Worm (Caenorhabditis elegans): ENCODE measurements around the gene srj-15.

Gene srj-15

DNA sequence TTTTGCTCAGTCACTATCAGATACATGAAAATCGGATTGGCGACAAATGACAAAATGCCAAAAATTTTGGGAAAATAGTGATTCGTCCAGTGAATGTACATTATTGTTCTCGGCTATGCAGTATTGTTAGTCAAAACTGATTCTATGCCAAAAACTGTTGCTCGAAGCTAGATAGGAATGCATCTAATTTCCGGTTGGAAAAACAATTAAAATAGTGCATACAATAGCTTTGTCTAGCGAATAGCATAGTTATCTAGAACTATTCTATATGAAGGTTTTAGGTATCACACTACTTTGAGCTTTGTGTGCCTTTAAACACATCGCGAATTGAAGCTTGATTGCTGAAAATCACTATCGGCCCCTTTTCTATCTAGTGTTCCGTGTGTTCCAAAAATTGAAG is at the start of gene srj-15:
srj-15 (minus strand) TSS at position 101 of the 400 bp plus-strand sequence.
- TF ChIP-seq flt-1 (GFP tag; IDR thresholded peaks at IDR 0.05) (no peak), hnd-1 (tag; optimal IDR thresholded peaks at IDR 0.05) (no peak)

DNA sequence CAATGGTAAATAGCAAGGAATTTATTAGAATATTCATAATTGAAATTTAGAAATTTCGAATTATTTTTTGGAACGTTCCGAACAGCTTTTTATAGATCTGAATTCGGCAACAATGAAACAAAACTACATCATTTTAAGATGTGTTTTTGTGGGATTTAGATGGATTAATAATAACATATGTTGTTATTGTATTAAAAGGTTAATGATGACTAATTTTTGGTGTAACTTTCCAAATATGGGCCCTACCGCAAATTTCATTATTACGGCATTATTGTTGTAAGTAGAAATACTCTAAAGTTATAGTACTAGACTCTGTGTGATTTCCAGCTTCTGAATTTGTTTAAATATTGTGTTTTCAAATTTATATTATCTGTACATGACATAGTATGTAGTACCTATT is 49.1 kb upstream of the srj-15 start, which contains the start of gene F59A7.11:
F59A7.11 (minus strand) TSS at position 101 of the 400 bp plus-strand sequence.
- no peak for TF ChIP-seq ceh-36 (tag; optimal IDR thresholded peaks at IDR 0.05)
- no peak for TF ChIP-seq sea-1 (GFP tag; conservative IDR thresholded peaks at IDR 0.05)
- TF ChIP-seq hmbx-1 (tag; optimal IDR thresholded peaks at IDR 0.05): no peak
- no peak for TF ChIP-seq tra-4 (tag; optimal IDR thresholded peaks at IDR 0.05)
- no peak for TF ChIP-seq scrt-1 (GFP tag; IDR thresholded peaks at IDR 0.05)
- TF ChIP-seq aly-1 (tag; optimal IDR thresholded peaks at IDR 0.05): no peak
- no peak for TF ChIP-seq ceh-13 (GFP tag; optimal IDR thresholded peaks at IDR 0.05)
- no peak for TF ChIP-seq ama-1 (optimal IDR thresholded peaks at IDR 0.05)

DNA sequence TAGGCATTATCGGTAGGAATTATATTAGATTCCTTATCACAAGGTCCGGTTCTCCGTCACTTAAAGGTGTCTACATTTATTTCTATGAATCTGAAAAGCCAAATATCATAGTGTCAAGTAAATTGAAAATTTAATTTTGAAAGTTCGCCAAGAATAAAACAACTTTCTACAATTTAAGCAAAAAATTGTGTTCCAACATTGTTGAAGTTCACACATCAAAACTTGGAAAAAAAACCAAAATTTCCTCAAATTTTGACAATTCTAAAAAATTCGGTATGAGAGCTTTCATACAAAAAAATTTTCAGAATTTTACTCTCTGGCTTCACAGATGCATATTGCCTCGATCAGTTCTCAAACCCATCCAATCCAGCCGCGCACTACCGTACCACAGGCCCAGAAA is 47.1 kb upstream of the srj-15 start, which contains the start of gene F59A7.7:
F59A7.7 (plus strand) TSS at position 301 of the 400 bp plus-strand sequence.
- no peak for TF ChIP-seq hmg-4 (GFP tag; optimal IDR thresholded peaks at IDR 0.05)
- no peak for TF ChIP-seq sea-1 (GFP tag; conservative IDR thresholded peaks at IDR 0.05)

DNA sequence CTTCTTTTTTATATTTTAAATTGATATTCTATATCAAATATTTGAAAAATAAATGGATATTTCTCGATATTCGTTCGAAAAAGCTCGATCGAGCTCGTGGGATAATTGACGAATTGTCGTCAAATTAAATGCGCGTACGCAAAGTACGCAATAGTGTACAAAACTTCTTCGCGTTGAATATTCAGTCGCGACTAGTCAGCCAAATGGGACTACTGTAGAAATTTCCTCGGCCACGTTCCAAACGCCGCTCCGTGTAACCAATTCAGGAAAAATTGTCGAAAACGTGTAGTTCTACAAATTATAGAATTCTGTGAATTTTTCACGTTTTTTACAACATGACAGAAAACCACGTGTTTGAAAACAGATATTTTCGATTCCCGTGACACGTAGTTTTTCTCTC is 43.7 kb upstream of the srj-15 start:
- no peak for TF ChIP-seq ama-1 (optimal IDR thresholded peaks at IDR 0.05)
- TF ChIP-seq ets-7 (tag; optimal IDR thresholded peaks at IDR 0.05): no peak
- TF ChIP-seq hmg-4 (GFP tag; optimal IDR thresholded peaks at IDR 0.05): no peak
- no peak for TF ChIP-seq B0310.2 (tag; optimal IDR thresholded peaks at IDR 0.05)

DNA sequence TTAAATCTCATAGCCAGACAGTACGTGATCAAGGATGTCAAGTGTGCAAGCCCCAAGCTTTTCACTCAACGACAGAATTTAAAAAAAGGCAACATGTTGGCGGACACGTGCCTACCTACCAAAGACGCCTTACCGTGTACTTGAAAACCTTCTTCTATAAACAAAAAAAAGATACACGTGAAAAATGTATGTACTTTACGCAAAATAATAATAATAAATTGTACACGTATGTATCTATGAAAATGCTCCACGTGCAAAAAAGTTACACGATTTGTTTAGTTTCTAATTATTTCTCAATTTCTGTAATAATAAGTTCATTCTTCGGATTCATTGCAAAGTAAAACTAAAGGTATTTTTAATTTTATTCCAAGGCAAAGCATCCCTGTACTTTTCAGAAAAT is 40.0 kb upstream of the srj-15 start, which contains the start of gene cysl-4:
cysl-4 (plus strand) TSS at position 301 of the 400 bp plus-strand sequence.
- TF ChIP-seq ceh-13 (GFP tag; optimal IDR thresholded peaks at IDR 0.05) (no peak), tbx-37 (GFP tag; conservative IDR thresholded peaks at IDR 0.05) (no peak), hmbx-1 (tag; optimal IDR thresholded peaks at IDR 0.05) (no peak), sea-1 (GFP tag; conservative IDR thresholded peaks at IDR 0.05) (no peak), scrt-1 (GFP tag; IDR thresholded peaks at IDR 0.05) (no peak), B0310.2 (tag; optimal IDR thresholded peaks at IDR 0.05) (no peak), hnd-1 (tag; optimal IDR thresholded peaks at IDR 0.05) (no peak), pes-1 (GFP tag; IDR thresholded peaks at IDR 0.05) (no peak), ceh-36 (tag; optimal IDR thresholded peaks at IDR 0.05) (no peak), hmg-4 (GFP tag; optimal IDR thresholded peaks at IDR 0.05) (no peak), ama-1 (optimal IDR thresholded peaks at IDR 0.05) (no peak), tra-4 (tag; optimal IDR thresholded peaks at IDR 0.05) (no peak), tbx-11 (GFP tag; IDR thresholded peaks at IDR 0.05) (no peak), F13C5.2 (tag; optimal IDR thresholded peaks at IDR 0.05) (no peak)

DNA sequence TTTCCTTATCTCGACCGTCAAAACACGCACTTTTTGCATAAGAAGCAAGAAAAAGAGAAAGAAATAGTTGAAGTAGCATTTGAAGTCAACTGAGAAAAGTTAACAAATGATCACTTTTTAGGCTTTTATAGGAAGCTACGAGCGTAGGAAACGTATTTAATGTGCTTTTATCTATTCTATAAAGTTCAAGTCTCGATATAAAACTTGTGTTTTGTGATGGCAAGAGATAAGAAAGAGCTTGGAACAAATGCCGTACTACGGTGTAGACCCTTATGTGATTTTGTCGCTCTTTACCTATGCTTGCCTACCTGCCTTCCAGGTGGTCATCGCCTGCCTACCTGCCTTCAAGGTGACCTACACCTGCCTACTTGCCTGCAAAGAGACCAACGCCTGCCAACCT is 39.5 kb upstream of the srj-15 start, which contains the start of gene clec-206:
clec-206 (minus strand) TSS at position 101 of the 400 bp plus-strand sequence.
- no peak for TF ChIP-seq sea-1 (GFP tag; conservative IDR thresholded peaks at IDR 0.05)

DNA sequence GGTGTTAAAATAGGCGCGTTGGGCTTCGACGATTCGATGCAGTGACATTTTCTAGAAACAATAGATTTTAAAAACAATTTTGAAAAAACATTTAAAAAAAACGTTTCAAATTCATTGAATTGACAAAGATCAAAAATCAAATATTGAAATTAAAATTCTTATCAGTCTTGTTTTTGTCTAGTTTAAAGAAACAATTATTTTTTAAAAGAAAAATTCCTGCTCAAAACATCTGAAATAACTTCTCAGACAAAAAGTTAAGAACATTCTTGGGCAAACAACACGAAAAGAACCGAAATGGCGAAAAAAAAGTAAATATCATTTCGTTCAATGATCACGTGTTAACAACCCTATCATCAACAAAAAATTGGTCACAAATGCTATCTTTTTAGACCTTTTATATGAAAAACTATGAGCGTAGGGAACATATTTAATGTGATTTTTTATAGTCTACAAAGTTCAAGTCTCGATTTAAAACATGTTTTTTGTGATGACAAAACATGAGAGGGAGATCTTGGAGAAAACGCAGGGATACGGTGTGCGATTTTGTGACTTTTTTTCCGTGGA is 34.9 kb upstream of the srj-15 start, which contains the start of gene alh-5:
alh-5 (minus strand) TSS at position 51 of the 564 bp plus-strand sequence.
- no peak for TF ChIP-seq hnd-1 (tag; optimal IDR thresholded peaks at IDR 0.05)
- no peak for TF ChIP-seq sea-1 (GFP tag; conservative IDR thresholded peaks at IDR 0.05)
- TF ChIP-seq flt-1 (GFP tag; IDR thresholded peaks at IDR 0.05): no peak
- TF ChIP-seq hmg-4 (GFP tag; optimal IDR thresholded peaks at IDR 0.05): no peak
- TF ChIP-seq ceh-36 (tag; optimal IDR thresholded peaks at IDR 0.05): no peak
- no peak for TF ChIP-seq scrt-1 (GFP tag; IDR thresholded peaks at IDR 0.05)
- no peak for TF ChIP-seq F13C5.2 (tag; optimal IDR thresholded peaks at IDR 0.05)
- no peak for TF ChIP-seq tra-4 (tag; optimal IDR thresholded peaks at IDR 0.05)
- TF ChIP-seq ama-1 (optimal IDR thresholded peaks at IDR 0.05): no peak
- TF ChIP-seq aly-1 (tag; optimal IDR thresholded peaks at IDR 0.05): no peak
- no peak for TF ChIP-seq tbx-11 (GFP tag; IDR thresholded peaks at IDR 0.05)
- no peak for TF ChIP-seq ets-7 (tag; optimal IDR thresholded peaks at IDR 0.05)
- no peak for TF ChIP-seq tbx-37 (GFP tag; conservative IDR thresholded peaks at IDR 0.05)

DNA sequence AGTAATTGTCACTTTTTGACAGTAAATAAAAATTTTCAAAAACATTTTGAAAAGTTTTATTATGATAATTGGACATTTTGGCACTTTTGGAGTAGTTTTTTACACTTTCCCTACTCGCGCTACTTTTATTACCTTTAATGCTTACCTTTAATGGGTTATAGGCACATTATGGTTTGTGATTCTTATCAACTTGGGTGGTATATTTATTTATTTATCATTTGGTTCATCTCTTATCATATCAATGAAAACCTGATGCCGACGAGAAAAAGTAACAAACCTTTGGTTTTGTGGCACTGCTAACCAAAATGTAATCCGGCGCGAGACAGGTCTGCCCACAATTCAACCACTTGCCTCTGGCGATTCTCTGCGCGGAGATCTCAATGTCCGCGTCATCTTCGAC is 33.7 kb upstream of the srj-15 start:
- TF ChIP-seq ceh-36 (tag; optimal IDR thresholded peaks at IDR 0.05) (no peak), ceh-13 (GFP tag; optimal IDR thresholded peaks at IDR 0.05) (no peak), aly-1 (tag; optimal IDR thresholded peaks at IDR 0.05) (no peak), ets-7 (tag; optimal IDR thresholded peaks at IDR 0.05) (no peak), F13C5.2 (tag; optimal IDR thresholded peaks at IDR 0.05) (no peak), pes-1 (GFP tag; IDR thresholded peaks at IDR 0.05) (no peak), hmg-4 (GFP tag; optimal IDR thresholded peaks at IDR 0.05) (no peak), ama-1 (optimal IDR thresholded peaks at IDR 0.05) (no peak), B0310.2 (tag; optimal IDR thresholded peaks at IDR 0.05) (no peak), tbx-37 (GFP tag; conservative IDR thresholded peaks at IDR 0.05) (no peak), hnd-1 (tag; optimal IDR thresholded peaks at IDR 0.05) (no peak), tbx-11 (GFP tag; IDR thresholded peaks at IDR 0.05) (no peak)

DNA sequence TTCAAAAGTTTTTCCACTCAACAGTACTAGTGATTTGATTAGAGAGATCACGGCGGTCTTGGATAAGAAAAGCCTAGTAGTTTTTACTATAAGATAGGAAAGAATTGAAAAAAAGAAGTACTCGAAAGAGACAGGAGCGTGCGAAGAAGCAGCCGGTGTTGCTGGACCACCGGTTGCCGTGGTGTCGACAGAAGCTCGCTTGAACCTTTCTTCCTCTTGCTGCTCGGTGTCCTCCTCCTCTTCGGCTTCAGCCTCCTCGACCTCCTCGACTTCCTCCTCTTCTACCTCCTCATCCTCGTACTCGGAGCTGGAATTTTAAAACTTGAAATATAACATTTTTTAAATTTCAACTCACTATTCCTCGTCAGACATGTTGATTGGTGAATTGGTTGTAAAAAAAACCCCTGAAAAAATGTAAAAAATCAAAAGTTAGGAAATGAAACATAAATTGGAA is 27.8 kb upstream of the srj-15 start, which contains the start of gene tnt-4:
tnt-4 (minus strand) TSS at position 404 of the 454 bp plus-strand sequence.
- TF ChIP-seq ceh-13 (GFP tag; optimal IDR thresholded peaks at IDR 0.05): no peak

Measured in whole organism, early embryonic.